Worm (Caenorhabditis elegans) whole organism, midembryonic: ENCODE results near the gene F53B1.9.

ENCODE experiments used
- flt-1 ChIP-seq: fragments of 200-800 bp; sonication (Bioruptor generic); IDR thresholded peaks from 2 replicates; pipeline ENCODE4 v1.3.6; 2022; ENCODE audit warnings: missing genetic modification characterization, missing compliant biosample characterization
- med-1 ChIP-seq: sonication (generic microtip); optimal IDR thresholded peaks from 2 replicates; lab custom pipeline; 2017; ENCODE audit warnings: missing genetic modification characterization, mild to moderate bottlenecking, missing compliant biosample characterization, antibody characterized with exemption, missing genetic modification reagents; ENCODE audit not compliant: insufficient read depth
- ref-1 ChIP-seq: fragments of 200-800 bp; sonication (Bioruptor generic); conservative IDR thresholded peaks from 2 replicates; pipeline ENCODE4 v1.3.6; 2022; ENCODE audit warnings: missing genetic modification reagents, missing genetic modification characterization, missing compliant biosample characterization

DNA sequence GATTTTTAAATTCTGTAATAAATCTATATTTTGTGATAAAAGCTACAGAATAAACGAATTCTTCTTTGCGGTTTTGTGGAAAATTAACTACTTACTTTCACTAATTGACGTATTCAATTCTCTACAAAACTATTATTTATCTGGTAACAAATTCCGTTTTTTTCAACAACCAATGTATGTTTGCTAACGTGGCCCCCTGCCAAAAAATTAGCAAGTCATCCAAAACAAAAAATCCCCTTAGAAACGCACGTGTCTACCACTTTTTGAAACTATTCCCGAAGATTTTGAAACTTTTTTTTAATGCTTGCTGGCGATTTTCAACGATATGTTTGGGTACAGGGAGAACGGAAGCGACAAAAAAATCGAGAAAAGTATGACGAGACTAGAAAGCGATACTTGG is 46.7 kb downstream of the F53B1.9 start, which contains the start of gene F49H12.2:
- TF ChIP-seq flt-1 (GFP tag; lab: Robert Waterston, UW), result no peak
- no peak for TF ChIP-seq med-1 (GFP tag; lab: Kevin White, UChicago)
- TF ChIP-seq ref-1 (GFP tag; lab: Robert Waterston, UW), result no peak
